Fruit fly (Drosophila melanogaster) Kc167 (cell line): ENCODE results near the gene ab.

Experiments used
- Myc ChIP-seq: fragments of >200 bp; optimal IDR thresholded peaks from 2 replicates; lab custom pipeline; 2017; ENCODE audit warnings: missing external identifiers
- h ChIP-seq: fragments of >200 bp; optimal IDR thresholded peaks from 3 replicates; lab custom pipeline; 2018; ENCODE audit warnings: missing external identifiers
- psq ChIP-seq: fragments of >200 bp; optimal IDR thresholded peaks from 2 replicates; lab custom pipeline; 2017; ENCODE audit warnings: missing external identifiers
- ttk ChIP-seq: sonication (Bioruptor generic); optimal IDR thresholded peaks from 2 replicates; lab custom pipeline; 2017; ENCODE audit warnings: missing external identifiers

DNA sequence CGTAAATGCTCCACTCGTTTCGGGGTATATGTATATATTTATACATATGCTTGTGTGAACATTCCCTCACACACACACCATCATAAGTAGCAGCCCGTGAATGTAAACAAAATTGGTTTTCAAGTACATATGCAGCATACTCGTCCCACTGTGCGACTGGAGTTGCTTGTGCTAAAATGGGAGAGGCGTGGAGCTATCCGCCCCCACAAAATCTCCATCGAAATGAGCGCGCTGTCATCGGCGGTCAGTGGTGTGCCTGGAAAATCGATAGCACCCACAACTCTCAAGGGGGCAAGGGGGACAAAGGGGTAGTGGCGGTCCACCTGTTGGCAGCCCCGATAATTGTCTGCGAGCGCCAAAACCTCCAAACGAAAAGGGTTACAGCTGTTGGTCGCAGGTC, 42.5 kb upstream of the ab start:
- TF ChIP-seq h (lab: Kevin White, UChicago) (no peak), ttk (lab: Kevin White, UChicago) (no peak), Myc (lab: Kevin White, UChicago) (no peak), psq (lab: Kevin White, UChicago) (no peak)
